Fruit fly (Drosophila melanogaster): Measurements from ENCODE around the gene CAH8.

CAH8 gene

dm6 chr3R:22362218-22362907 lies 27.2 kb downstream of the CAH8 start, which contains the start of the genes JMJD6, CG7071 and Muted (continued):
- TF ChIP-seq dan (GFP tag; IDR thresholded peaks at IDR 0.05) = peak; percentile 71
- peak; percentile 89 for TF ChIP-seq pnt (GFP tag; optimal IDR thresholded peaks at IDR 0.05)
- peak; percentile 92 for TF ChIP-seq CG14014 (GFP tag; IDR thresholded peaks at IDR 0.05)
- TF ChIP-seq Scr (GFP tag; IDR thresholded peaks at IDR 0.05; ENCODE audit: partially characterized antibody) = peak; percentile 89
- TF ChIP-seq bbx (GFP tag; IDR thresholded peaks at IDR 0.05; ENCODE audit: partially characterized antibody) = peak; percentile 63; the same call in 1 of the 2 replicates
- peak; percentile 95 for TF ChIP-seq CG3847 (GFP tag; IDR thresholded peaks at IDR 0.05)
- peak; percentile 87 for TF ChIP-seq Blimp-1 (GFP tag; optimal IDR thresholded peaks at IDR 0.05)
- TF ChIP-seq E2f2 (GFP tag; IDR thresholded peaks at IDR 0.05) = peak; percentile 79
- TF ChIP-seq Meics (GFP tag; optimal IDR thresholded peaks at IDR 0.05) = peak; percentile 90
- TF ChIP-seq CG13424 (tag; optimal IDR thresholded peaks at IDR 0.05) = peak; percentile 96
- peak; percentile 52 for TF ChIP-seq Dp (GFP tag; optimal IDR thresholded peaks at IDR 0.05)
- TF ChIP-seq toy (GFP tag; IDR thresholded peaks at IDR 0.05) = peak; percentile 42; the same call in 1 of the 2 replicates
- peak; percentile 92 for TF ChIP-seq al (GFP tag; IDR thresholded peaks at IDR 0.05)
- peak; percentile 91 for TF ChIP-seq pum (GFP tag; optimal IDR thresholded peaks at IDR 0.05)
- TF ChIP-seq CG12942 (GFP tag; optimal IDR thresholded peaks at IDR 0.05) = peak; percentile 89
- no peak; the same call in 1 of the 2 replicates for TF ChIP-seq CG43689 (GFP tag; IDR thresholded peaks at IDR 0.05)
- peak; percentile 87 for TF ChIP-seq CG8388 (GFP tag; optimal IDR thresholded peaks at IDR 0.05)
- TF ChIP-seq CG14965 (GFP tag; optimal IDR thresholded peaks at IDR 0.05; ENCODE audit: borderline replicate concordance) = no peak
- peak; percentile 95 for TF ChIP-seq gem (tag; optimal IDR thresholded peaks at IDR 0.05)
- peak; percentile 88 for TF ChIP-seq CG17912 (GFP tag; optimal IDR thresholded peaks at IDR 0.05)
- peak; percentile 70 for TF ChIP-seq D19A (tag; optimal IDR thresholded peaks at IDR 0.05)
- TF ChIP-seq dysf (GFP tag; IDR thresholded peaks at IDR 0.05) = peak; percentile 90
- peak; percentile 89 for TF ChIP-seq CG18476 (GFP tag; optimal IDR thresholded peaks at IDR 0.05)
- TF ChIP-seq vfl (GFP tag; optimal IDR thresholded peaks at IDR 0.05) = peak; percentile 92
- peak; percentile 85 for TF ChIP-seq Usf (GFP tag; optimal IDR thresholded peaks at IDR 0.05)
- TF ChIP-seq CG6813 (GFP tag; optimal IDR thresholded peaks at IDR 0.05) = peak; percentile 32
- peak; percentile 80 for TF ChIP-seq nau (GFP tag; optimal IDR thresholded peaks at IDR 0.05)
- peak; percentile 79 for TF ChIP-seq Vsx1 (GFP tag; optimal IDR thresholded peaks at IDR 0.05)
- TF ChIP-seq HmgD (GFP tag; optimal IDR thresholded peaks at IDR 0.05) = peak; percentile 78
- peak; percentile 87 for TF ChIP-seq CG18764 (GFP tag; optimal IDR thresholded peaks at IDR 0.05)
- peak; percentile 90 for TF ChIP-seq CG2889 (GFP tag; IDR thresholded peaks at IDR 0.05)
- peak; percentile 26 for TF ChIP-seq fd64A (GFP tag; optimal IDR thresholded peaks at IDR 0.05)
- peak; percentile 85 for TF ChIP-seq GATAe (GFP tag; conservative IDR thresholded peaks at IDR 0.05)
- peak; percentile 50 to 86 for TF ChIP-seq crp (GFP tag; optimal IDR thresholded peaks at IDR 0.05)
- TF ChIP-seq CG31441 (GFP tag; IDR thresholded peaks at IDR 0.05) = peak; percentile 87
- peak; percentile 95 for TF ChIP-seq CG10959 (GFP tag; IDR thresholded peaks at IDR 0.05)
- peak; percentile 90 for TF ChIP-seq CG10209 (GFP tag; optimal IDR thresholded peaks at IDR 0.05)
- no peak for TF ChIP-seq Hr39 (optimal IDR thresholded peaks at IDR 0.05)
- TF ChIP-seq kay (GFP tag; optimal IDR thresholded peaks at IDR 0.05) = peak; percentile 75
- peak; percentile 64 for TF ChIP-seq emc (GFP tag; optimal IDR thresholded peaks at IDR 0.05)
- peak; percentile 87 for TF ChIP-seq tgo (GFP tag; IDR thresholded peaks at IDR 0.05)
- peak; percentile 66; the same call in 1 of the 2 replicates for TF ChIP-seq aop (GFP tag; IDR thresholded peaks at IDR 0.05)
- peak; percentile 18; the same call in 1 of the 2 replicates for TF ChIP-seq Doc2 (GFP tag; IDR thresholded peaks at IDR 0.05)
- TF ChIP-seq tin (GFP tag; optimal IDR thresholded peaks at IDR 0.05) = peak; percentile 96
- TF ChIP-seq ems (GFP tag; optimal IDR thresholded peaks at IDR 0.05) = peak; percentile 89
- TF ChIP-seq prd (optimal IDR thresholded peaks at IDR 0.05) = no peak
- TF ChIP-seq prd (GFP tag; IDR thresholded peaks at IDR 0.05) = peak; percentile 96
- peak; percentile 58; the same call in 1 of the 3 replicates for TF ChIP-seq CG14860 (GFP tag; IDR thresholded peaks at IDR 0.05; ENCODE audit: partially characterized antibody)
- peak; percentile 79 for TF ChIP-seq CG16779 (GFP tag; IDR thresholded peaks at IDR 0.05)

All from whole organism, embryonic.